Worm (Caenorhabditis elegans) whole organism, mixed stage, embryonic: Measurements from ENCODE around the gene CD4.1.
A peak's percentile ranks its signal among the peaks of the same experiment; 100 is the strongest.

Source experiments
- M03D4.4 ChIP-seq: sonication (generic microtip); optimal IDR thresholded peaks from 2 replicates; lab custom pipeline; 2017; ENCODE audit warnings: mild to moderate bottlenecking, missing genetic modification characterization, missing compliant biosample characterization
- bed-3 ChIP-seq: fragments of 200-800 bp; sonication (Bioruptor generic); optimal IDR thresholded peaks from 3 replicates; lab custom pipeline; 2018; ENCODE audit warnings: mild to moderate bottlenecking, missing genetic modification characterization, moderate library complexity, missing compliant biosample characterization
- blmp-1 ChIP-seq: fragments of 150-350 bp; optimal IDR thresholded peaks from 2 replicates; lab custom pipeline; 2014; ENCODE audit warnings: missing biosample characterization, missing genetic modification characterization
- ceh-39 ChIP-seq: fragments of 150-350 bp; optimal IDR thresholded peaks from 2 replicates; lab custom pipeline; 2014; ENCODE audit warnings: missing biosample characterization, missing genetic modification characterization
- ceh-43 ChIP-seq: fragments of 200-800 bp; sonication (Bioruptor generic); optimal IDR thresholded peaks from 2 replicates; lab custom pipeline; 2018; ENCODE audit warnings: mild to moderate bottlenecking, missing genetic modification characterization, moderate library complexity, missing compliant biosample characterization
- ceh-83 ChIP-seq: fragments of 200-800 bp; sonication (Bioruptor generic); optimal IDR thresholded peaks from 2 replicates; lab custom pipeline; 2018; ENCODE audit warnings: mild to moderate bottlenecking, missing genetic modification characterization, missing compliant biosample characterization
- ces-1 ChIP-seq: fragments of 150-350 bp; optimal IDR thresholded peaks from 2 replicates; lab custom pipeline; 2014; ENCODE audit warnings: missing biosample characterization, missing genetic modification reagents, missing genetic modification characterization
- cnd-1 ChIP-seq: fragments of 200-800 bp; sonication (Bioruptor generic); optimal IDR thresholded peaks from 2 replicates; lab custom pipeline; 2018; ENCODE audit warnings: mild to moderate bottlenecking, missing genetic modification characterization, missing compliant biosample characterization
- drap-1 ChIP-seq: fragments of 200-800 bp; sonication (Bioruptor generic); optimal IDR thresholded peaks from 3 replicates; lab custom pipeline; 2018; ENCODE audit warnings: mild to moderate bottlenecking, missing genetic modification characterization, missing compliant biosample characterization
- elt-1 ChIP-seq: sonication (generic microtip); optimal IDR thresholded peaks from 2 replicates; lab custom pipeline; 2017; ENCODE audit warnings: missing genetic modification characterization, mild to moderate bottlenecking, missing compliant biosample characterization, antibody characterized with exemption, moderate library complexity, borderline replicate concordance; ENCODE audit not compliant: insufficient read depth
- elt-3 ChIP-seq: fragments of 150-350 bp; optimal IDR thresholded peaks from 2 replicates; lab custom pipeline; 2014; ENCODE audit warnings: missing biosample characterization, missing genetic modification characterization
- flh-1 ChIP-seq: fragments of 200-800 bp; sonication (Bioruptor generic); optimal IDR thresholded peaks from 2 replicates; lab custom pipeline; 2018; ENCODE audit warnings: mild to moderate bottlenecking, missing genetic modification characterization, moderate library complexity, missing compliant biosample characterization
- ham-2 ChIP-seq: fragments of 200-800 bp; sonication (Bioruptor generic); optimal IDR thresholded peaks from 2 replicates; lab custom pipeline; 2018; ENCODE audit warnings: mild to moderate bottlenecking, missing genetic modification characterization, missing compliant biosample characterization
- hlh-1 ChIP-seq: fragments of 150-350 bp; optimal IDR thresholded peaks from 2 replicates; lab custom pipeline; 2014; ENCODE audit warnings: missing biosample characterization, missing genetic modification reagents, missing genetic modification characterization
- lin-13 ChIP-seq: fragments of 150-350 bp; optimal IDR thresholded peaks from 2 replicates; lab custom pipeline; 2014; ENCODE audit warnings: missing biosample characterization, missing genetic modification characterization
- lin-32 ChIP-seq: fragments of 200-800 bp; sonication (Bioruptor generic); optimal IDR thresholded peaks from 2 replicates; lab custom pipeline; 2018; ENCODE audit warnings: mild to moderate bottlenecking, missing genetic modification characterization, missing compliant biosample characterization
- lsy-2 ChIP-seq: fragments of 150-350 bp; optimal IDR thresholded peaks from 2 replicates; lab custom pipeline; 2014; ENCODE audit warnings: missing biosample characterization, missing genetic modification characterization
- mab-5 ChIP-seq: fragments of 150-350 bp; optimal IDR thresholded peaks from 2 replicates; lab custom pipeline; 2014; ENCODE audit warnings: missing biosample characterization, missing genetic modification characterization
- mep-1 ChIP-seq: fragments of 150-350 bp; optimal IDR thresholded peaks from 2 replicates; lab custom pipeline; 2017; ENCODE audit warnings: missing biosample characterization, missing genetic modification reagents, missing genetic modification characterization, inconsistent platforms
- mls-2 ChIP-seq: sonication (generic microtip); optimal IDR thresholded peaks from 2 replicates; lab custom pipeline; 2016; ENCODE audit warnings: mild to moderate bottlenecking, missing genetic modification characterization, moderate library complexity, missing compliant biosample characterization
- nhr-12 ChIP-seq: fragments of 150-350 bp; optimal IDR thresholded peaks from 2 replicates; lab custom pipeline; 2014; ENCODE audit warnings: missing biosample characterization, missing genetic modification characterization
- nhr-2 ChIP-seq: fragments of 150-350 bp; optimal IDR thresholded peaks from 2 replicates; lab custom pipeline; 2014; ENCODE audit warnings: missing biosample characterization, missing genetic modification characterization
- nhr-237 ChIP-seq: fragments of 150-350 bp; optimal IDR thresholded peaks from 2 replicates; lab custom pipeline; 2014; ENCODE audit warnings: missing biosample characterization, missing genetic modification characterization
- nhr-28 ChIP-seq: fragments of 150-350 bp; optimal IDR thresholded peaks from 2 replicates; lab custom pipeline; 2014; ENCODE audit warnings: missing biosample characterization, missing genetic modification characterization
- nhr-76 ChIP-seq: sonication (generic microtip); optimal IDR thresholded peaks from 2 replicates; lab custom pipeline; 2017; ENCODE audit warnings: missing biosample characterization, missing genetic modification characterization
- pha-4 ChIP-seq: fragments of 150-350 bp; optimal IDR thresholded peaks from 2 replicates; lab custom pipeline; 2018; ENCODE audit warnings: missing biosample characterization, missing genetic modification reagents, missing genetic modification characterization
- sem-2 ChIP-seq: fragments of 200-800 bp; sonication (Bioruptor generic); optimal IDR thresholded peaks from 2 replicates; lab custom pipeline; 2018; ENCODE audit warnings: mild to moderate bottlenecking, missing genetic modification characterization, missing compliant biosample characterization
- snpc-4 ChIP-seq: fragments of 150-350 bp; optimal IDR thresholded peaks from 2 replicates; lab custom pipeline; 2014; ENCODE audit warnings: missing biosample characterization, missing genetic modification characterization
- sptf-1 ChIP-seq: sonication (generic microtip); optimal IDR thresholded peaks from 2 replicates; lab custom pipeline; 2017; ENCODE audit warnings: mild to moderate bottlenecking, missing genetic modification characterization, moderate library complexity, missing compliant biosample characterization
- tbx-8 ChIP-seq: fragments of 200-800 bp; sonication (Bioruptor generic); optimal IDR thresholded peaks from 2 replicates; lab custom pipeline; 2018; ENCODE audit warnings: mild to moderate bottlenecking, missing genetic modification characterization, moderate library complexity, missing compliant biosample characterization
- unc-120 ChIP-seq: sonication (generic microtip); optimal IDR thresholded peaks from 2 replicates; lab custom pipeline; 2017; ENCODE audit warnings: missing genetic modification characterization, missing compliant biosample characterization; ENCODE audit not compliant: poor library complexity, severe bottlenecking
- unc-39 ChIP-seq: fragments of 150-350 bp; optimal IDR thresholded peaks from 2 replicates; lab custom pipeline; 2014; ENCODE audit warnings: missing biosample characterization, missing genetic modification characterization
- unc-62 ChIP-seq: fragments of 150-350 bp; optimal IDR thresholded peaks from 2 replicates; lab custom pipeline; 2014; ENCODE audit warnings: missing biosample characterization, missing genetic modification reagents, missing genetic modification characterization
- zip-8 ChIP-seq: fragments of 150-350 bp; optimal IDR thresholded peaks from 2 replicates; lab custom pipeline; 2014; ENCODE audit warnings: missing biosample characterization, missing genetic modification characterization
- ztf-11 ChIP-seq: fragments of 150-350 bp; optimal IDR thresholded peaks from 2 replicates; lab custom pipeline; 2014; ENCODE audit warnings: missing biosample characterization, missing genetic modification characterization

Gene CD4.1

ce11 chrV:5587042-5587441 is 19.3 kb upstream of the CD4.1 start:
- TF ChIP-seq mls-2 (tag; lab: Kevin White, UChicago) (no peak), ceh-43 (GFP tag; lab: Kevin White, UChicago) (no peak), mep-1 (tag; lab: Kevin White, UChicago) (no peak), sptf-1 (tag; lab: Kevin White, UChicago) (no peak), elt-3 (tag; lab: Kevin White, UChicago) (no peak), lin-13 (tag; lab: Kevin White, UChicago) (no peak), elt-1 (tag; lab: Kevin White, UChicago) (no peak), flh-1 (GFP tag; lab: Kevin White, UChicago) (no peak), nhr-12 (tag; lab: Kevin White, UChicago) (no peak), hlh-1 (no peak), zip-8 (tag; lab: Kevin White, UChicago) (no peak), bed-3 (GFP tag; lab: Kevin White, UChicago) (no peak), sem-2 (GFP tag; lab: Kevin White, UChicago) (no peak), nhr-237 (tag; lab: Kevin White, UChicago) (no peak), lsy-2 (tag; lab: Kevin White, UChicago) (no peak), ztf-11 (tag; lab: Kevin White, UChicago) (no peak), lin-32 (no peak), unc-62 (GFP tag; lab: Kevin White, UChicago) (no peak)

- TF ChIP-seq zip-8 (tag; lab: Kevin White, UChicago), result no peak
Observed at ce11 chrV:5587955-5588354, 18.4 kb upstream of the CD4.1 start.

ce11 chrV:5591887-5592286 is 14.5 kb upstream of the CD4.1 start:
- TF ChIP-seq bed-3 (GFP tag; lab: Kevin White, UChicago) (no peak), nhr-237 (tag; lab: Kevin White, UChicago) (no peak), unc-62 (GFP tag; lab: Kevin White, UChicago) (no peak), mls-2 (tag; lab: Kevin White, UChicago) (no peak), nhr-2 (no peak), elt-3 (tag; lab: Kevin White, UChicago) (no peak), lsy-2 (tag; lab: Kevin White, UChicago) (no peak), flh-1 (GFP tag; lab: Kevin White, UChicago) (no peak), unc-120 (tag; lab: Kevin White, UChicago) (no peak), nhr-28 (tag; lab: Kevin White, UChicago) (no peak), ham-2 (no peak), ztf-11 (tag; lab: Kevin White, UChicago) (no peak), drap-1 (no peak)
- TF ChIP-seq, all 35 proteins: peak for 0

- TF ChIP-seq mab-5 (tag; lab: Kevin White, UChicago) (no peak), mls-2 (tag; lab: Kevin White, UChicago) (peak; percentile 32), mep-1 (tag; lab: Kevin White, UChicago) (peak; percentile 76), unc-62 (GFP tag; lab: Kevin White, UChicago) (peak; percentile 4), drap-1 (peak; percentile 21), tbx-8 (no peak), cnd-1 (tag; lab: Kevin White, UChicago) (peak; percentile 39), nhr-28 (tag; lab: Kevin White, UChicago) (no peak), nhr-2 (no peak), unc-120 (tag; lab: Kevin White, UChicago) (no peak), hlh-1 (no peak), nhr-237 (tag; lab: Kevin White, UChicago) (peak; percentile 70), unc-39 (no peak), pha-4 (peak; percentile 72), bed-3 (GFP tag; lab: Kevin White, UChicago) (peak; percentile 18), ztf-11 (tag; lab: Kevin White, UChicago) (peak; percentile 3), zip-8 (tag; lab: Kevin White, UChicago) (no peak), ces-1 (GFP tag; lab: Kevin White, UChicago) (peak; percentile 98), nhr-76 (no peak), lsy-2 (tag; lab: Kevin White, UChicago) (peak; percentile 86), ceh-39 (tag; lab: Kevin White, UChicago) (peak; percentile 44), ceh-83 (GFP tag; lab: Kevin White, UChicago) (no peak), lin-32 (no peak), elt-1 (tag; lab: Kevin White, UChicago) (no peak), sptf-1 (tag; lab: Kevin White, UChicago) (peak; percentile 56), M03D4.4 (peak; percentile 51), sem-2 (GFP tag; lab: Kevin White, UChicago) (no peak), ham-2 (no peak), ceh-43 (GFP tag; lab: Kevin White, UChicago) (peak; percentile 11), snpc-4 (tag; lab: Kevin White, UChicago) (no peak), nhr-12 (tag; lab: Kevin White, UChicago) (no peak), blmp-1 (tag; lab: Kevin White, UChicago) (no peak), lin-13 (tag; lab: Kevin White, UChicago) (peak; percentile 43)
- TF ChIP-seq, all 35 proteins: peak for 16
Observed at ce11 chrV:5592323-5592722, 14.0 kb upstream of the CD4.1 start, which contains the start of gene vps-37. vps-37 (plus strand) TSS chrV:5592700.
